Worm (Caenorhabditis elegans) whole organism, late embryonic: ENCODE data around the gene F40G12.6.

Source experiments
- C08G9.2 ChIP-seq: sonication (generic microtip); optimal IDR thresholded peaks from 2 replicates; lab custom pipeline; 2016; ENCODE audit warnings: mild to moderate bottlenecking, missing genetic modification characterization, moderate library complexity, missing compliant biosample characterization
- K09A11.1 ChIP-seq: sonication (generic microtip); optimal IDR thresholded peaks from 2 replicates; lab custom pipeline; 2017; ENCODE audit warnings: antibody characterized with exemption, mild to moderate bottlenecking, missing genetic modification characterization, missing compliant biosample characterization; ENCODE audit not compliant: insufficient read depth
- ceh-14 ChIP-seq: sonication (generic microtip); optimal IDR thresholded peaks from 2 replicates; lab custom pipeline; 2016; ENCODE audit warnings: missing genotype, missing genetic modification characterization, missing compliant biosample characterization
- ceh-24 ChIP-seq: sonication (generic microtip); optimal IDR thresholded peaks from 2 replicates; lab custom pipeline; 2016; ENCODE audit warnings: mild to moderate bottlenecking, missing genetic modification characterization, missing compliant biosample characterization
- ceh-30 ChIP-seq: fragments of 150-350 bp; optimal IDR thresholded peaks from 2 replicates; lab custom pipeline; 2014; ENCODE audit warnings: missing biosample characterization, missing genetic modification characterization
- ceh-31 ChIP-seq: sonication (generic microtip); optimal IDR thresholded peaks from 2 replicates; lab custom pipeline; 2016; ENCODE audit warnings: missing genetic modification characterization, missing compliant biosample characterization
- ceh-45 ChIP-seq: fragments of 200-800 bp; sonication (Bioruptor generic); IDR thresholded peaks from 2 replicates; pipeline ENCODE4 v1.3.6; 2022; ENCODE audit warnings: missing genetic modification reagents, missing genetic modification characterization, missing compliant biosample characterization
- ceh-48 ChIP-seq: sonication (generic microtip); optimal IDR thresholded peaks from 2 replicates; lab custom pipeline; 2016; ENCODE audit warnings: missing genetic modification characterization, inconsistent platforms, missing compliant biosample characterization
- ceh-6 ChIP-seq: fragments of 200-800 bp; sonication (Bioruptor generic); optimal IDR thresholded peaks from 2 replicates; lab custom pipeline; 2018; ENCODE audit warnings: mild to moderate bottlenecking, missing genetic modification characterization, missing compliant biosample characterization
- che-1 ChIP-seq: sonication (generic microtip); optimal IDR thresholded peaks from 2 replicates; lab custom pipeline; 2016; ENCODE audit warnings: mild to moderate bottlenecking, missing genetic modification characterization, missing compliant biosample characterization
- dmd-4 ChIP-seq: sonication (generic microtip); optimal IDR thresholded peaks from 2 replicates; lab custom pipeline; 2016; ENCODE audit warnings: borderline replicate concordance, missing genetic modification characterization, missing compliant biosample characterization
- dve-1 ChIP-seq: sonication (generic microtip); optimal IDR thresholded peaks from 2 replicates; lab custom pipeline; 2017; ENCODE audit warnings: antibody characterized with exemption, mild to moderate bottlenecking, missing genetic modification characterization, missing compliant biosample characterization
- elt-4 ChIP-seq: sonication (generic microtip); optimal IDR thresholded peaks from 2 replicates; lab custom pipeline; 2016; ENCODE audit warnings: missing genetic modification characterization, missing compliant biosample characterization
- ets-4 ChIP-seq: sonication (generic microtip); optimal IDR thresholded peaks from 2 replicates; lab custom pipeline; 2016; ENCODE audit warnings: missing genetic modification characterization, missing compliant biosample characterization
- eyg-1 ChIP-seq: sonication (generic microtip); optimal IDR thresholded peaks from 2 replicates; lab custom pipeline; 2016; ENCODE audit warnings: missing genotype, missing genetic modification characterization, missing compliant biosample characterization
- fkh-10 ChIP-seq: fragments of 150-350 bp; optimal IDR thresholded peaks from 2 replicates; lab custom pipeline; 2014; ENCODE audit warnings: missing biosample characterization, missing genetic modification reagents, missing genetic modification characterization
- hlh-13 ChIP-seq: fragments of 200-800 bp; sonication (Bioruptor generic); optimal IDR thresholded peaks from 2 replicates; lab custom pipeline; 2018; ENCODE audit warnings: mild to moderate bottlenecking, missing genetic modification characterization, missing compliant biosample characterization
- hlh-15 ChIP-seq: sonication (generic microtip); optimal IDR thresholded peaks from 2 replicates; lab custom pipeline; 2016; ENCODE audit warnings: missing genetic modification characterization, missing compliant biosample characterization
- hlh-30 ChIP-seq: sonication (generic microtip); optimal IDR thresholded peaks from 2 replicates; lab custom pipeline; 2017; ENCODE audit warnings: antibody characterized with exemption, missing genetic modification characterization, missing compliant biosample characterization; ENCODE audit not compliant: insufficient read depth
- hlh-6 ChIP-seq: sonication (generic microtip); optimal IDR thresholded peaks from 2 replicates; lab custom pipeline; 2016; ENCODE audit warnings: missing genotype, missing genetic modification characterization, missing compliant biosample characterization
- hlh-8 ChIP-seq: sonication (generic microtip); optimal IDR thresholded peaks from 2 replicates; lab custom pipeline; 2016; ENCODE audit warnings: missing genotype, missing genetic modification characterization, missing compliant biosample characterization
- madf-2 ChIP-seq: sonication (generic microtip); optimal IDR thresholded peaks from 2 replicates; lab custom pipeline; 2017; ENCODE audit warnings: missing genetic modification characterization, missing compliant biosample characterization
- mec-3 ChIP-seq: sonication (generic microtip); optimal IDR thresholded peaks from 2 replicates; lab custom pipeline; 2016; ENCODE audit warnings: borderline replicate concordance, missing genetic modification characterization, missing compliant biosample characterization
- nfya-1 ChIP-seq: sonication (generic microtip); optimal IDR thresholded peaks from 2 replicates; lab custom pipeline; 2017; ENCODE audit warnings: missing genetic modification characterization, mild to moderate bottlenecking, missing compliant biosample characterization, antibody characterized with exemption, moderate library complexity
- npax-4 ChIP-seq: sonication (generic microtip); optimal IDR thresholded peaks from 2 replicates; lab custom pipeline; 2016; ENCODE audit warnings: missing genetic modification characterization, missing compliant biosample characterization
- odd-2 ChIP-seq: sonication (generic microtip); optimal IDR thresholded peaks from 2 replicates; lab custom pipeline; 2017; ENCODE audit warnings: antibody characterized with exemption, mild to moderate bottlenecking, missing genetic modification characterization, missing compliant biosample characterization
- pag-3 ChIP-seq: sonication (generic microtip); optimal IDR thresholded peaks from 2 replicates; lab custom pipeline; 2016; ENCODE audit warnings: missing compliant biosample characterization, missing genetic modification characterization, borderline replicate concordance
- pat-9 ChIP-seq: fragments of 200-800 bp; sonication (Bioruptor generic); optimal IDR thresholded peaks from 2 replicates; lab custom pipeline; 2018; ENCODE audit warnings: mild to moderate bottlenecking, missing genetic modification characterization, moderate library complexity, missing compliant biosample characterization
- pax-1 ChIP-seq: fragments of 150-350 bp; optimal IDR thresholded peaks from 2 replicates; lab custom pipeline; 2014; ENCODE audit warnings: missing biosample characterization, missing genetic modification characterization
- rnt-1 ChIP-seq: sonication (generic microtip); optimal IDR thresholded peaks from 2 replicates; lab custom pipeline; 2016; ENCODE audit warnings: missing genetic modification characterization, missing compliant biosample characterization
- sdc-2 ChIP-seq: sonication (generic microtip); optimal IDR thresholded peaks from 2 replicates; lab custom pipeline; 2016; ENCODE audit warnings: missing genotype, missing genetic modification characterization, missing compliant biosample characterization
- sox-4 ChIP-seq: sonication (generic microtip); optimal IDR thresholded peaks from 2 replicates; lab custom pipeline; 2017; ENCODE audit warnings: mild to moderate bottlenecking, missing genetic modification characterization, inconsistent platforms, missing compliant biosample characterization
- tbx-2 ChIP-seq: sonication (generic microtip); optimal IDR thresholded peaks from 2 replicates; lab custom pipeline; 2016; ENCODE audit warnings: missing genetic modification characterization, missing compliant biosample characterization
- ttx-3 ChIP-seq: sonication (generic microtip); optimal IDR thresholded peaks from 2 replicates; lab custom pipeline; 2016; ENCODE audit warnings: missing genetic modification reagents, missing genetic modification characterization, missing compliant biosample characterization
- unc-3 ChIP-seq, 2 experiments: fragments of 200-800 bp in 1 of 2; sonication (Bioruptor generic) in 1 of 2; sonication (generic microtip) in 1 of 2; conservative IDR thresholded peaks in 1 of 2; optimal IDR thresholded peaks in 1 of 2; 2 replicates each; pipeline versions ENCODE4 v1.3.6 to Lab custom; 2016 to 2022; ENCODE audit warnings: missing compliant biosample characterization in 2 of 2, missing genetic modification characterization in 2 of 2, missing genetic modification reagents in 1 of 2
- unc-42 ChIP-seq: sonication (generic microtip); optimal IDR thresholded peaks from 2 replicates; lab custom pipeline; 2016; ENCODE audit warnings: missing genotype, missing genetic modification characterization, missing compliant biosample characterization
- unc-86 ChIP-seq: sonication (generic microtip); optimal IDR thresholded peaks from 2 replicates; lab custom pipeline; 2016; ENCODE audit warnings: missing genetic modification characterization, missing compliant biosample characterization
- ztf-16 ChIP-seq: sonication (generic microtip); optimal IDR thresholded peaks from 2 replicates; lab custom pipeline; 2017; ENCODE audit warnings: missing genetic modification characterization, missing compliant biosample characterization

F40G12.6 gene

ce11 chrV:14317621-14318020 lies 44.7 kb upstream of the F40G12.6 start:
- TF ChIP-seq pag-3 (tag; lab: Kevin White, UChicago) (no peak), tbx-2 (tag; lab: Kevin White, UChicago) (no peak), ceh-30 (tag; lab: Kevin White, UChicago) (no peak), unc-86 (tag; lab: Kevin White, UChicago) (no peak), ceh-14 (tag; lab: Kevin White, UChicago) (no peak), pat-9 (tag; lab: Kevin White, UChicago) (no peak), hlh-8 (tag; lab: Kevin White, UChicago) (no peak), fkh-10 (GFP tag; lab: Kevin White, UChicago) (no peak), madf-2 (no peak), sdc-2 (tag; lab: Kevin White, UChicago) (no peak), rnt-1 (tag; lab: Kevin White, UChicago) (no peak), ceh-6 (GFP tag; lab: Kevin White, UChicago) (no peak), C08G9.2 (tag; lab: Kevin White, UChicago) (no peak), hlh-13 (GFP tag; lab: Kevin White, UChicago) (no peak), dmd-4 (tag; lab: Kevin White, UChicago) (no peak)

- TF ChIP-seq tbx-2 (tag; lab: Kevin White, UChicago) (no peak), sdc-2 (tag; lab: Kevin White, UChicago) (no peak), ceh-48 (tag; lab: Kevin White, UChicago) (no peak), dmd-4 (tag; lab: Kevin White, UChicago) (no peak), ceh-14 (tag; lab: Kevin White, UChicago) (no peak), dve-1 (no peak), K09A11.1 (tag; lab: Kevin White, UChicago) (no peak), ets-4 (no peak), ceh-45 (no peak), pax-1 (tag; lab: Kevin White, UChicago) (no peak), elt-4 (tag; lab: Kevin White, UChicago) (no peak), unc-3 (GFP tag; conservative IDR thresholded peaks at IDR 0.05; lab: Robert Waterston, UW) (no peak), unc-3 (tag; optimal IDR thresholded peaks at IDR 0.05; lab: Kevin White, UChicago) (no peak), hlh-30 (no peak), npax-4 (no peak), ceh-30 (tag; lab: Kevin White, UChicago) (no peak), hlh-6 (tag; lab: Kevin White, UChicago) (no peak), ceh-31 (tag; lab: Kevin White, UChicago) (no peak), che-1 (tag; lab: Kevin White, UChicago) (no peak)
Measured at ce11 chrV:14317204-14317603, 44.3 kb upstream of the F40G12.6 start.

- TF ChIP-seq mec-3 (no peak), che-1 (tag; lab: Kevin White, UChicago) (no peak), ceh-24 (tag; lab: Kevin White, UChicago) (no peak), ets-4 (no peak)
Measured at ce11 chrV:14316525-14316924, 43.6 kb upstream of the F40G12.6 start, which contains the start of gene F47B8.2. Gene F47B8.2 (minus strand): TSS chrV:14316625.

- TF ChIP-seq eyg-1 (no peak), hlh-30 (no peak), pax-1 (tag; lab: Kevin White, UChicago) (no peak), unc-42 (no peak), ztf-16 (tag; lab: Kevin White, UChicago) (no peak), odd-2 (tag; lab: Kevin White, UChicago) (no peak), hlh-15 (tag; lab: Kevin White, UChicago) (no peak), ceh-45 (no peak), unc-3 (GFP tag; conservative IDR thresholded peaks at IDR 0.05; lab: Robert Waterston, UW) (no peak), unc-3 (tag; optimal IDR thresholded peaks at IDR 0.05; lab: Kevin White, UChicago) (no peak), sox-4 (tag; lab: Kevin White, UChicago) (no peak), rnt-1 (tag; lab: Kevin White, UChicago) (no peak), ttx-3 (tag; lab: Kevin White, UChicago) (no peak), C08G9.2 (tag; lab: Kevin White, UChicago) (no peak), nfya-1 (tag; lab: Kevin White, UChicago) (no peak)
Measured at ce11 chrV:14314236-14314635, 41.3 kb upstream of the F40G12.6 start, which contains the start of gene F47B8.1. Gene F47B8.1 (minus strand): TSS chrV:14314336.
